Worm (Caenorhabditis elegans) whole organism, young adult: ENCODE measurements around the gene ptc-1.

Experiments
- B0035.1 ChIP-seq: sonication (generic microtip); optimal IDR thresholded peaks from 2 replicates; lab custom pipeline; 2016; ENCODE audit warnings: missing genetic modification characterization, mild to moderate bottlenecking, missing compliant biosample characterization, missing genotype, missing genetic modification reagents
- F10E7.11 ChIP-seq: sonication (generic microtip); optimal IDR thresholded peaks from 2 replicates; lab custom pipeline; 2017; ENCODE audit warnings: mild to moderate bottlenecking, missing genetic modification characterization, moderate library complexity, missing compliant biosample characterization
- F37B4.10 ChIP-seq: fragments of 200-800 bp; sonication (Bioruptor generic); IDR thresholded peaks from 2 replicates; pipeline ENCODE4 v1.3.6; 2022; ENCODE audit warnings: missing genetic modification characterization, missing compliant biosample characterization
- F39B2.1 ChIP-seq: fragments of 200-800 bp; sonication (Bioruptor generic); IDR thresholded peaks from 2 replicates; pipeline ENCODE4 v1.3.6; 2022; ENCODE audit warnings: missing genetic modification reagents, missing genetic modification characterization, missing compliant biosample characterization
- K11D2.4 ChIP-seq: fragments of 200-800 bp; sonication (Bioruptor generic); IDR thresholded peaks from 2 replicates; pipeline ENCODE4 v1.3.6; 2022; ENCODE audit warnings: missing genetic modification reagents, missing genetic modification characterization, missing compliant biosample characterization
- T07F8.4 ChIP-seq: sonication (generic microtip); optimal IDR thresholded peaks from 2 replicates; lab custom pipeline; 2016; ENCODE audit warnings: mild to moderate bottlenecking, missing genetic modification characterization, moderate library complexity, missing compliant biosample characterization
- Y53G8AR.9 ChIP-seq: fragments of 200-800 bp; sonication (Bioruptor generic); conservative IDR thresholded peaks from 2 replicates; pipeline ENCODE4 v1.3.6; 2022; ENCODE audit warnings: missing genetic modification reagents, missing genetic modification characterization, missing compliant biosample characterization
- Y56A3A.18 ChIP-seq: fragments of 200-800 bp; sonication (Bioruptor generic); IDR thresholded peaks from 2 replicates; pipeline ENCODE4 v1.3.6; 2022; ENCODE audit warnings: missing genetic modification reagents, missing genetic modification characterization, missing compliant biosample characterization
- Y67H2A.10 ChIP-seq: fragments of 200-800 bp; sonication (Bioruptor generic); conservative IDR thresholded peaks from 2 replicates; pipeline ENCODE4 v1.3.6; 2022; ENCODE audit warnings: missing genetic modification reagents, missing genetic modification characterization, missing compliant biosample characterization
- ZK185.1 ChIP-seq: sonication (generic microtip); optimal IDR thresholded peaks from 2 replicates; lab custom pipeline; 2016; ENCODE audit warnings: mild to moderate bottlenecking, missing genetic modification characterization, missing compliant biosample characterization; ENCODE audit not compliant: poor library complexity, severe bottlenecking
- ama-1 ChIP-seq, 3 experiments: fragments of 150-350 bp in 1 of 3; sonication (generic microtip) in 2 of 3; optimal IDR thresholded peaks; 2 replicates each; lab custom pipeline; 2014 to 2018; ENCODE audit warnings: missing biosample characterization in 2 of 3, missing genetic modification characterization in 2 of 3, missing genetic modification reagents in 2 of 3
- aptf-3 ChIP-seq: fragments of 200-800 bp; sonication (Bioruptor generic); IDR thresholded peaks from 2 replicates; pipeline ENCODE4 v1.3.6; 2022; ENCODE audit warnings: missing genetic modification characterization, missing compliant biosample characterization
- atf-7 ChIP-seq: sonication (generic microtip); optimal IDR thresholded peaks from 2 replicates; lab custom pipeline; 2017; ENCODE audit warnings: mild to moderate bottlenecking, missing genetic modification characterization, missing compliant biosample characterization
- attf-3 ChIP-seq: fragments of 200-800 bp; sonication (Bioruptor generic); conservative IDR thresholded peaks from 2 replicates; pipeline ENCODE4 v1.3.6; 2022; ENCODE audit warnings: missing genetic modification reagents, missing genetic modification characterization, missing compliant biosample characterization
- attf-6 ChIP-seq: fragments of 200-800 bp; sonication (Bioruptor generic); IDR thresholded peaks from 2 replicates; pipeline ENCODE4 v1.3.6; 2022; ENCODE audit warnings: missing genetic modification reagents, missing genetic modification characterization, missing compliant biosample characterization
- cebp-1 ChIP-seq, 2 experiments: fragments of 200-800 bp in 1 of 2; sonication (Bioruptor generic) in 1 of 2; sonication (generic microtip) in 1 of 2; IDR thresholded peaks in 1 of 2; optimal IDR thresholded peaks in 1 of 2; 2 replicates each; pipeline versions ENCODE4 v1.3.6 to Lab custom; 2017 to 2022; ENCODE audit warnings: missing compliant biosample characterization in 2 of 2, missing genetic modification characterization in 2 of 2, mild to moderate bottlenecking in 1 of 2, missing genetic modification reagents in 1 of 2, moderate library complexity in 1 of 2
- ceh-91 ChIP-seq: fragments of 200-800 bp; sonication (Bioruptor generic); IDR thresholded peaks from 2 replicates; pipeline ENCODE4 v1.3.6; 2022; ENCODE audit warnings: missing genetic modification reagents, missing genetic modification characterization, missing compliant biosample characterization
- die-1 ChIP-seq: sonication (generic microtip); optimal IDR thresholded peaks from 2 replicates; lab custom pipeline; 2016; ENCODE audit warnings: missing genotype, mild to moderate bottlenecking, missing genetic modification characterization, missing compliant biosample characterization
- dox-1 ChIP-seq: fragments of 200-800 bp; sonication (Bioruptor generic); IDR thresholded peaks from 2 replicates; pipeline ENCODE4 v1.3.6; 2022; ENCODE audit warnings: missing genetic modification reagents, missing genetic modification characterization, missing compliant biosample characterization
- egl-18 ChIP-seq: fragments of 200-800 bp; sonication (Bioruptor generic); IDR thresholded peaks from 2 replicates; pipeline ENCODE4 v1.3.6; 2022; ENCODE audit warnings: missing genetic modification reagents, missing genetic modification characterization, missing compliant biosample characterization
- ekl-4 ChIP-seq: fragments of 200-800 bp; sonication (Bioruptor generic); IDR thresholded peaks from 2 replicates; pipeline ENCODE4 v1.3.6; 2022; ENCODE audit warnings: missing genetic modification reagents, missing genetic modification characterization, missing compliant biosample characterization
- ets-4 ChIP-seq: fragments of 200-800 bp; sonication (Bioruptor generic); optimal IDR thresholded peaks from 2 replicates; lab custom pipeline; 2018; ENCODE audit warnings: mild to moderate bottlenecking, missing genetic modification characterization, missing compliant biosample characterization
- him-1 ChIP-seq: sonication (generic microtip); optimal IDR thresholded peaks from 2 replicates; lab custom pipeline; 2016; ENCODE audit warnings: missing genotype, missing genetic modification reagents, missing genetic modification characterization, missing compliant biosample characterization
- hlh-26 ChIP-seq: fragments of 200-800 bp; sonication (Bioruptor generic); conservative IDR thresholded peaks from 2 replicates; pipeline ENCODE4 v1.3.6; 2022; ENCODE audit warnings: missing genetic modification reagents, missing genetic modification characterization, missing compliant biosample characterization
- hmg-20 ChIP-seq: fragments of 200-800 bp; sonication (Bioruptor generic); IDR thresholded peaks from 2 replicates; pipeline ENCODE4 v1.3.6; 2022; ENCODE audit warnings: missing genetic modification reagents, missing genetic modification characterization, missing compliant biosample characterization
- hsf-1 ChIP-seq: fragments of 200-800 bp; sonication (Bioruptor generic); IDR thresholded peaks from 2 replicates; pipeline ENCODE4 v1.3.6; 2022; ENCODE audit warnings: missing genetic modification reagents, missing genetic modification characterization, missing compliant biosample characterization
- lag-1 ChIP-seq: fragments of 200-800 bp; sonication (Bioruptor generic); IDR thresholded peaks from 2 replicates; pipeline ENCODE4 v1.3.6; 2022; ENCODE audit warnings: missing genetic modification reagents, missing genetic modification characterization, missing compliant biosample characterization
- lin-26 ChIP-seq: fragments of 200-800 bp; sonication (Bioruptor generic); IDR thresholded peaks from 2 replicates; pipeline ENCODE4 v1.3.6; 2022; ENCODE audit warnings: missing genetic modification reagents, missing genetic modification characterization, missing compliant biosample characterization
- lin-54 ChIP-seq: fragments of 200-800 bp; sonication (Bioruptor generic); optimal IDR thresholded peaks from 2 replicates; lab custom pipeline; 2018; ENCODE audit warnings: mild to moderate bottlenecking, missing genetic modification characterization, missing compliant biosample characterization
- lsy-27 ChIP-seq: sonication (generic microtip); optimal IDR thresholded peaks from 2 replicates; lab custom pipeline; 2017; ENCODE audit warnings: missing genetic modification characterization, mild to moderate bottlenecking, missing compliant biosample characterization, antibody characterized with exemption, missing genotype, borderline replicate concordance; ENCODE audit not compliant: insufficient read depth
- madf-10 ChIP-seq: sonication (generic microtip); optimal IDR thresholded peaks from 2 replicates; lab custom pipeline; 2016; ENCODE audit warnings: mild to moderate bottlenecking, missing genetic modification characterization, missing compliant biosample characterization
- madf-8 ChIP-seq: fragments of 200-800 bp; sonication (Bioruptor generic); conservative IDR thresholded peaks from 2 replicates; pipeline ENCODE4 v1.3.6; 2022; ENCODE audit warnings: missing genetic modification reagents, missing genetic modification characterization, missing compliant biosample characterization
- mel-28 ChIP-seq: sonication (generic microtip); optimal IDR thresholded peaks from 2 replicates; lab custom pipeline; 2016; ENCODE audit warnings: borderline replicate concordance, mild to moderate bottlenecking, missing genetic modification characterization, missing compliant biosample characterization
- mes-4 ChIP-seq: sonication (generic microtip); optimal IDR thresholded peaks from 2 replicates; lab custom pipeline; 2016; ENCODE audit warnings: missing genotype, missing genetic modification characterization, missing compliant biosample characterization
- nhr-120 ChIP-seq: fragments of 200-800 bp; sonication (Bioruptor generic); IDR thresholded peaks from 2 replicates; pipeline ENCODE4 v1.3.6; 2022; ENCODE audit warnings: missing genetic modification characterization, missing compliant biosample characterization
- nhr-90 ChIP-seq: sonication (generic microtip); optimal IDR thresholded peaks from 2 replicates; lab custom pipeline; 2016; ENCODE audit warnings: missing genotype, mild to moderate bottlenecking, missing genetic modification characterization, missing compliant biosample characterization
- pha-4 ChIP-seq: fragments of 150-350 bp; sonication (generic microtip); optimal IDR thresholded peaks from 2 replicates; lab custom pipeline; 2014; ENCODE audit warnings: missing biosample characterization, missing genetic modification reagents, missing genetic modification characterization
- rcor-1 ChIP-seq: fragments of 200-800 bp; sonication (Bioruptor generic); IDR thresholded peaks from 2 replicates; pipeline ENCODE4 v1.3.6; 2022; ENCODE audit warnings: missing genetic modification reagents, missing genetic modification characterization, missing compliant biosample characterization
- sdz-38 ChIP-seq: sonication (generic microtip); optimal IDR thresholded peaks from 2 replicates; lab custom pipeline; 2016; ENCODE audit warnings: missing genotype, missing genetic modification characterization, missing compliant biosample characterization
- sea-2 ChIP-seq: fragments of 200-800 bp; sonication (Bioruptor generic); IDR thresholded peaks from 2 replicates; pipeline ENCODE4 v1.3.6; 2022; ENCODE audit warnings: missing genetic modification characterization, missing compliant biosample characterization
- snpc-1.3 ChIP-seq: sonication (generic microtip); optimal IDR thresholded peaks from 2 replicates; lab custom pipeline; 2017; ENCODE audit warnings: missing genetic modification characterization, mild to moderate bottlenecking, missing compliant biosample characterization, antibody characterized with exemption, moderate library complexity, missing genotype, missing genetic modification reagents; ENCODE audit not compliant: insufficient read depth
- snpc-3.4 ChIP-seq: sonication (generic microtip); optimal IDR thresholded peaks from 2 replicates; lab custom pipeline; 2017; ENCODE audit warnings: missing genetic modification characterization, mild to moderate bottlenecking, missing compliant biosample characterization, antibody characterized with exemption, moderate library complexity, missing genotype, missing genetic modification reagents
- tlf-1 ChIP-seq: fragments of 200-800 bp; sonication (Bioruptor generic); optimal IDR thresholded peaks from 2 replicates; lab custom pipeline; 2018; ENCODE audit warnings: mild to moderate bottlenecking, missing genetic modification characterization, missing compliant biosample characterization
- unc-130 ChIP-seq: sonication (generic microtip); optimal IDR thresholded peaks from 2 replicates; lab custom pipeline; 2016; ENCODE audit warnings: missing genetic modification reagents, missing genetic modification characterization, missing compliant biosample characterization
- zim-3 ChIP-seq: sonication (generic microtip); optimal IDR thresholded peaks from 2 replicates; lab custom pipeline; 2017; ENCODE audit warnings: mild to moderate bottlenecking, missing genetic modification characterization, moderate library complexity, missing compliant biosample characterization
- ztf-18 ChIP-seq: sonication (generic microtip); optimal IDR thresholded peaks from 2 replicates; lab custom pipeline; 2016; ENCODE audit warnings: missing genotype, mild to moderate bottlenecking, missing genetic modification characterization, missing compliant biosample characterization
- ztf-25 ChIP-seq: fragments of 200-800 bp; sonication (Bioruptor generic); IDR thresholded peaks from 2 replicates; pipeline ENCODE4 v1.3.6; 2022; ENCODE audit warnings: missing genetic modification reagents, missing genetic modification characterization, missing compliant biosample characterization
- ztf-28 ChIP-seq: fragments of 200-800 bp; sonication (Bioruptor generic); IDR thresholded peaks from 2 replicates; pipeline ENCODE4 v1.3.6; 2022; ENCODE audit warnings: missing genetic modification reagents, missing genetic modification characterization, missing compliant biosample characterization

The ptc-1 gene

ce11 chrII:7866081-7866480 is 26.9 kb upstream of the ptc-1 start (continued):
- TF ChIP-seq lsy-27 (tag; lab: Kevin White, UChicago) (no peak), lin-54 (GFP tag; lab: Kevin White, UChicago) (peak; percentile 1), aptf-3 (no peak), lin-26 (GFP tag; lab: Robert Waterston, UW) (peak; percentile 68), ztf-25 (GFP tag; lab: Robert Waterston, UW) (no peak), Y56A3A.18 (GFP tag; lab: Robert Waterston, UW) (no peak), pha-4 (tag; lab: Kevin White, UChicago) (no peak), F10E7.11 (tag; lab: Kevin White, UChicago) (no peak), ztf-18 (no peak), ceh-91 (GFP tag; lab: Robert Waterston, UW) (no peak), mel-28 (tag; lab: Kevin White, UChicago) (no peak), attf-3 (no peak), cebp-1 (GFP tag; IDR thresholded peaks at IDR 0.05; lab: Robert Waterston, UW) (no peak), cebp-1 (tag; optimal IDR thresholded peaks at IDR 0.05; lab: Kevin White, UChicago) (peak; percentile 6), him-1 (tag; lab: Kevin White, UChicago) (peak; percentile 80), sea-2 (GFP tag; lab: Robert Waterston, UW) (no peak), T07F8.4 (no peak), hlh-26 (GFP tag; lab: Robert Waterston, UW) (no peak), ekl-4 (GFP tag; lab: Robert Waterston, UW) (peak; percentile 15; the same call in 1 of the 2 replicates), ZK185.1 (tag; lab: Kevin White, UChicago) (no peak), hsf-1 (GFP tag; lab: Robert Waterston, UW) (0 out of 2 replicates have a peak, but pooled peaks have one; percentile 9), madf-8 (no peak), hmg-20 (GFP tag; lab: Robert Waterston, UW) (no peak), K11D2.4 (GFP tag; lab: Robert Waterston, UW) (no peak), sdz-38 (tag; lab: Kevin White, UChicago) (no peak), zim-3 (no peak), B0035.1 (peak; percentile 4), F39B2.1 (GFP tag; lab: Robert Waterston, UW) (no peak), Y53G8AR.9 (GFP tag; lab: Robert Waterston, UW) (peak; percentile 9; the same call in 1 of the 2 replicates), ztf-28 (GFP tag; lab: Robert Waterston, UW) (0 out of 2 replicates have a peak, but pooled peaks have one; percentile 19), madf-10 (tag; lab: Kevin White, UChicago) (no peak), attf-6 (GFP tag; lab: Robert Waterston, UW) (no peak), die-1 (no peak), Y67H2A.10 (no peak), lag-1 (GFP tag; lab: Robert Waterston, UW) (no peak), nhr-90 (tag; lab: Kevin White, UChicago) (no peak), ama-1 (optimal IDR thresholded peaks at IDR 0.05; lab: Kevin White, UChicago) (no peak), ama-1 (GFP tag; optimal IDR thresholded peaks at IDR 0.05; lab: Kevin White, UChicago) (no peak), rcor-1 (GFP tag; lab: Robert Waterston, UW) (no peak), mes-4 (no peak), nhr-120 (GFP tag; lab: Robert Waterston, UW) (no peak), F37B4.10 (GFP tag; lab: Robert Waterston, UW) (no peak), egl-18 (GFP tag; lab: Robert Waterston, UW) (no peak), snpc-3.4 (tag; lab: Kevin White, UChicago) (peak; percentile 72), unc-130 (GFP tag; lab: Kevin White, UChicago) (peak; percentile 76), atf-7 (tag; lab: Kevin White, UChicago) (no peak), snpc-1.3 (tag; lab: Kevin White, UChicago) (peak; percentile 24), tlf-1 (peak; percentile 24), dox-1 (GFP tag; lab: Robert Waterston, UW) (no peak), ets-4 (GFP tag; lab: Kevin White, UChicago) (no peak)
